Fruit fly (Drosophila melanogaster): ENCODE data around the gene CG5815.

CG5815 gene

DNA sequence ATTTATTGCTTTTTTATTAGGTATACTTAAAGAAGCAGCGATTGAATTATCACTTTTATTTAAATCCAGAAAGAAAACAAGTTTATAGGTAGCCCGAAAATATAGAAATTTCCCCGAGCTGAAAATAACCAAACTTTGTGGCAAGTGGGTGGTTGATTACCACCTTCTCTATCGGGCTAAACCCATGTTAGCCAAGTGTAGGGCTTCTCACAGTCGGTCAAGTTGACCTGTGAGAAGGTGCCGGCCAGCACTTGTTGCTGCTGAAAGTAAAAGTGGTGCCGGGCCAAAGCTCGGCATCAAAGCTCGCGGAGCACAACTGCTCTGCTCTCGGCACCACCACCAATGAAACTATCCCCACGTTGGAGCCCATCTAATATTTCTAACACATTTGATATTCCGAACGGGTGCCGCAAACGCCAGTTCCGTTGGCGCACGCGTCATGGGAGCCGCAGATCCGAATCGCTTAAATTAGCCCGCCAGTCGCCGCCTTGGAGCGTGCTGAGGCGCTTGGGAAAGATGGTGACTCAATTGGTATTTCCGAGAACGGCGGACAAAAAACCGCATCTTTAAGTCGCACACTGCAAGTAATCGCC lies 41.4 kb upstream of the CG5815 start:
- TF ChIP-seq Mio (GFP tag; optimal IDR thresholded peaks at IDR 0.05), result no peak
- no peak for TF ChIP-seq ey (GFP tag; optimal IDR thresholded peaks at IDR 0.05)
- no peak for TF ChIP-seq OdsH (GFP tag; optimal IDR thresholded peaks at IDR 0.05)
- TF ChIP-seq jim (GFP tag; optimal IDR thresholded peaks at IDR 0.05), result no peak
- TF ChIP-seq dmrt93B (GFP tag; optimal IDR thresholded peaks at IDR 0.05), result no peak
- TF ChIP-seq lola (GFP tag; optimal IDR thresholded peaks at IDR 0.05), result no peak
- no peak for TF ChIP-seq GATAd (GFP tag; optimal IDR thresholded peaks at IDR 0.05)
- no peak for TF ChIP-seq h (GFP tag; optimal IDR thresholded peaks at IDR 0.05)
- TF ChIP-seq tai (GFP tag; optimal IDR thresholded peaks at IDR 0.05), result no peak
- no peak for TF ChIP-seq foxo (GFP tag; optimal IDR thresholded peaks at IDR 0.05)
- TF ChIP-seq Myc (optimal IDR thresholded peaks at IDR 0.05), result no peak
- TF ChIP-seq CG32264 (GFP tag; optimal IDR thresholded peaks at IDR 0.05), result no peak
- TF ChIP-seq pan (optimal IDR thresholded peaks at IDR 0.05), result no peak
- no peak for TF ChIP-seq Hr83 (GFP tag; optimal IDR thresholded peaks at IDR 0.05; ENCODE audit: poor library complexity, severe bottlenecking)

dm6 chr3R:27075694-27076093 lies 36.7 kb upstream of the CG5815 start, which contains the start of gene CG14257:
CG14257 (plus strand) TSS chr3R:27075870.
- no peak for TF ChIP-seq lola (GFP tag; optimal IDR thresholded peaks at IDR 0.05)
- TF ChIP-seq Vsx2 (GFP tag; optimal IDR thresholded peaks at IDR 0.05; ENCODE audit: partially characterized antibody), result peak; percentile 8
- no peak for TF ChIP-seq Hr78 (GFP tag; optimal IDR thresholded peaks at IDR 0.05)
- TF ChIP-seq CG32264 (GFP tag; optimal IDR thresholded peaks at IDR 0.05), result no peak
- no peak for TF ChIP-seq Dfd (GFP tag; optimal IDR thresholded peaks at IDR 0.05)
- TF ChIP-seq h (GFP tag; optimal IDR thresholded peaks at IDR 0.05), result no peak
- TF ChIP-seq tai (GFP tag; optimal IDR thresholded peaks at IDR 0.05), result no peak
- TF ChIP-seq sv (GFP tag; optimal IDR thresholded peaks at IDR 0.05), result no peak
- TF ChIP-seq sage (GFP tag; optimal IDR thresholded peaks at IDR 0.05), result no peak
- no peak for TF ChIP-seq Rel (GFP tag; optimal IDR thresholded peaks at IDR 0.05)
- TF ChIP-seq Rel (tag; optimal IDR thresholded peaks at IDR 0.05), result peak; percentile 23
- peak; percentile 48 for TF ChIP-seq Dif (GFP tag; optimal IDR thresholded peaks at IDR 0.05; ENCODE audit: partially characterized antibody)
- TF ChIP-seq rgr (GFP tag; optimal IDR thresholded peaks at IDR 0.05), result no peak
- TF ChIP-seq psq (GFP tag; optimal IDR thresholded peaks at IDR 0.05), result peak; percentile 71

DNA sequence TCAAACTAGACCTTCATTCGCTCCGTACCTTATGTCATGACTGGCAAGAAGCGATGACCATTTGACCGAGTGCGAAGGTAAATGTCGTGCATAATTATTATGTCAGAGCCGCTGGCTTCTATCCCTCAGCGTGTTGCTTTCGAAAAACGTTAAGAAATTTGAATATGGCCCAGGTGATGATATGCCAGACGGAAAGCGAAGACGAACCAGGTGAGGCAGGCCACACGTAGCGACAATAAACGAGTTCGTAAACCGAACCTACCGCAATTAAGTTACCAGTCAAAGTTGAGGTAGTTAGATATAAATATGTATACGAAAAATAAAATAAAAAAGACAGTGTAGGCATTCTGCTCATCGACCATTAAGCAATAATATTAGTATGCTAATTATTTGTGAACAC lies 35.7 kb upstream of the CG5815 start:
- no peak for TF ChIP-seq foxo (GFP tag; optimal IDR thresholded peaks at IDR 0.05)
- TF ChIP-seq woc (GFP tag; optimal IDR thresholded peaks at IDR 0.05), result no peak
- no peak for TF ChIP-seq Myc (optimal IDR thresholded peaks at IDR 0.05)
- no peak for TF ChIP-seq CG9705 (GFP tag; optimal IDR thresholded peaks at IDR 0.05)
- TF ChIP-seq Hnf4 (GFP tag; optimal IDR thresholded peaks at IDR 0.05), result no peak

- TF ChIP-seq Myc (optimal IDR thresholded peaks at IDR 0.05) (peak; percentile 66), Vsx2 (GFP tag; optimal IDR thresholded peaks at IDR 0.05; ENCODE audit: partially characterized antibody) (no peak)
Observed at dm6 chr3R:27082752-27083151, 29.6 kb upstream of the CG5815 start.

- TF ChIP-seq dl (GFP tag; optimal IDR thresholded peaks at IDR 0.05; ENCODE audit: insufficient read depth in 1 of 2, partially characterized antibody in 2 of 2), result no peak
- peak; percentile 12 for TF ChIP-seq fru (GFP tag; optimal IDR thresholded peaks at IDR 0.05)
- TF ChIP-seq ey (GFP tag; optimal IDR thresholded peaks at IDR 0.05), result no peak
- TF ChIP-seq h (GFP tag; optimal IDR thresholded peaks at IDR 0.05), result peak; percentile 7
- no peak for TF ChIP-seq usp (GFP tag; optimal IDR thresholded peaks at IDR 0.05)
- TF ChIP-seq Myc (optimal IDR thresholded peaks at IDR 0.05), result no peak
- no peak for TF ChIP-seq sage (GFP tag; optimal IDR thresholded peaks at IDR 0.05)
- TF ChIP-seq Mio (GFP tag; optimal IDR thresholded peaks at IDR 0.05), result no peak
- TF ChIP-seq foxo (GFP tag; optimal IDR thresholded peaks at IDR 0.05), result peak in 1 of 2 experiments; percentile 10
- no peak for TF ChIP-seq Abd-B (GFP tag; optimal IDR thresholded peaks at IDR 0.05)
Observed at dm6 chr3R:27084528-27085052, 27.8 kb upstream of the CG5815 start.

Measured in whole organism, wandering third instar larva.